Fruit fly (Drosophila melanogaster) whole organism, embryonic: ENCODE results near the gene CG15927.
A peak's percentile ranks its signal among the peaks of the same experiment; 100 is the strongest.

Experiments used
- Aef1 ChIP-seq: fragments of 200-800 bp; sonication (Bioruptor generic); IDR thresholded peaks from 3 replicates; pipeline ENCODE4 v1.3.6; 2022; ENCODE audit warnings: missing biosample characterization, missing genetic modification characterization
- Asciz ChIP-seq: fragments of 200-800 bp; sonication (Bioruptor generic); optimal IDR thresholded peaks from 2 replicates; lab custom pipeline; 2017; ENCODE audit warnings: missing biosample characterization, mild to moderate bottlenecking, missing genetic modification characterization, missing genetic modification reagents
- Blimp-1 ChIP-seq: fragments of 200-800 bp; sonication (Bioruptor generic); optimal IDR thresholded peaks from 3 replicates; lab custom pipeline; 2018; ENCODE audit warnings: missing biosample characterization, missing genetic modification characterization, mild to moderate bottlenecking, moderate library complexity, missing genetic modification reagents
- CG1024 ChIP-seq: fragments of 200-800 bp; sonication (Bioruptor generic); IDR thresholded peaks from 2 replicates; pipeline ENCODE4 v1.3.6; 2022; ENCODE audit warnings: missing biosample characterization, missing genetic modification characterization
- CG11504 ChIP-seq: fragments of 200-800 bp; sonication (Bioruptor generic); optimal IDR thresholded peaks from 3 replicates; lab custom pipeline; 2019; ENCODE audit warnings: missing biosample characterization, mild to moderate bottlenecking, missing genetic modification characterization, moderate library complexity
- CG12219 ChIP-seq: fragments of 200-800 bp; sonication (Bioruptor generic); optimal IDR thresholded peaks from 3 replicates; lab custom pipeline; 2018; ENCODE audit warnings: missing biosample characterization, mild to moderate bottlenecking, missing genetic modification characterization
- CG12769 ChIP-seq: fragments of 200-800 bp; sonication (Bioruptor generic); optimal IDR thresholded peaks from 2 replicates; lab custom pipeline; 2019; ENCODE audit warnings: missing biosample characterization, mild to moderate bottlenecking, missing genetic modification characterization, moderate library complexity
- CG1602 ChIP-seq: fragments of 200-800 bp; sonication (Bioruptor generic); optimal IDR thresholded peaks from 3 replicates; lab custom pipeline; 2016; ENCODE audit warnings: missing biosample characterization, missing genetic modification characterization
- CG1603 ChIP-seq: fragments of 200-800 bp; sonication (Bioruptor generic); optimal IDR thresholded peaks from 2 replicates; lab custom pipeline; 2019; ENCODE audit warnings: missing biosample characterization, mild to moderate bottlenecking, missing genetic modification characterization, moderate library complexity
- CG17385 ChIP-seq: fragments of 200-800 bp; sonication (Bioruptor generic); optimal IDR thresholded peaks from 3 replicates; lab custom pipeline; 2018; ENCODE audit warnings: missing biosample characterization, mild to moderate bottlenecking, missing genetic modification characterization
- CG18262 ChIP-seq: fragments of 200-800 bp; optimal IDR thresholded peaks from 3 replicates; lab custom pipeline; 2019; ENCODE audit warnings: missing biosample characterization, mild to moderate bottlenecking, missing genetic modification characterization, moderate library complexity
- CG18476 ChIP-seq: fragments of 200-800 bp; sonication (Bioruptor generic); optimal IDR thresholded peaks from 2 replicates; lab custom pipeline; 2016; ENCODE audit warnings: missing biosample characterization, mild to moderate bottlenecking, missing genetic modification characterization
- CG2129 ChIP-seq: fragments of 200-800 bp; sonication (Bioruptor generic); IDR thresholded peaks from 2 replicates; pipeline ENCODE4 v1.3.6; 2022; ENCODE audit warnings: missing biosample characterization, missing genetic modification characterization; ENCODE audit not compliant: partially characterized antibody
- CG3726 ChIP-seq: fragments of 200-800 bp; sonication (Bioruptor generic); IDR thresholded peaks from 3 replicates; pipeline ENCODE4, ENCODE4 v1.3.6; 2022; ENCODE audit warnings: missing biosample characterization, missing genetic modification characterization
- CG42726 ChIP-seq: fragments of 200-800 bp; sonication (Bioruptor generic); IDR thresholded peaks from 2 replicates; pipeline ENCODE4 v1.3.6; 2022; ENCODE audit warnings: missing biosample characterization, missing genetic modification characterization; ENCODE audit not compliant: partially characterized antibody
- CG6175 ChIP-seq: fragments of 200-800 bp; sonication (Bioruptor generic); IDR thresholded peaks from 3 replicates; pipeline ENCODE4 v1.3.6; 2022; ENCODE audit warnings: missing biosample characterization, missing genetic modification characterization
- CG6254 ChIP-seq: fragments of 200-800 bp; sonication (Bioruptor generic); optimal IDR thresholded peaks from 3 replicates; lab custom pipeline; 2017; ENCODE audit warnings: mild to moderate bottlenecking, missing biosample characterization, missing genetic modification reagents, missing genetic modification characterization
- CG7556 ChIP-seq: fragments of 200-800 bp; sonication (Bioruptor generic); optimal IDR thresholded peaks from 2 replicates; lab custom pipeline; 2017; ENCODE audit warnings: missing biosample characterization, mild to moderate bottlenecking, missing genetic modification characterization
- CG7839 ChIP-seq: fragments of 200-800 bp; sonication (Bioruptor generic); optimal IDR thresholded peaks from 3 replicates; lab custom pipeline; 2018; ENCODE audit warnings: missing biosample characterization, mild to moderate bottlenecking, missing genetic modification characterization, moderate library complexity
- CG8359 ChIP-seq: fragments of 200-800 bp; sonication (Bioruptor generic); optimal IDR thresholded peaks from 2 replicates; lab custom pipeline; 2017; ENCODE audit warnings: missing biosample characterization, mild to moderate bottlenecking, missing genetic modification characterization, borderline replicate concordance
- CG8924 ChIP-seq: fragments of 200-800 bp; optimal IDR thresholded peaks from 3 replicates; lab custom pipeline; 2019; ENCODE audit warnings: missing biosample characterization, mild to moderate bottlenecking, missing genetic modification characterization, moderate library complexity
- CG9437 ChIP-seq: fragments of 200-800 bp; sonication (Bioruptor generic); optimal IDR thresholded peaks from 2 replicates; lab custom pipeline; 2018; ENCODE audit warnings: missing biosample characterization, mild to moderate bottlenecking, missing genetic modification characterization
- CG9932 ChIP-seq: fragments of 200-800 bp; sonication (Bioruptor generic); IDR thresholded peaks from 2 replicates; pipeline ENCODE4 v1.3.6; 2022; ENCODE audit warnings: missing biosample characterization, missing genetic modification characterization
- Deaf1 ChIP-seq: fragments of 200-800 bp; optimal IDR thresholded peaks from 3 replicates; lab custom pipeline; 2019; ENCODE audit warnings: missing biosample characterization, mild to moderate bottlenecking, missing genetic modification characterization, moderate library complexity
- Dip3 ChIP-seq: fragments of 200-800 bp; sonication (Bioruptor generic); optimal IDR thresholded peaks from 3 replicates; lab custom pipeline; 2016; ENCODE audit warnings: missing biosample characterization, missing genetic modification characterization
- E2f2 ChIP-seq: fragments of 200-800 bp; sonication (Bioruptor generic); IDR thresholded peaks from 2 replicates; pipeline ENCODE4 v1.3.6; 2022; ENCODE audit warnings: missing biosample characterization, missing genetic modification characterization
- Hr51 ChIP-seq, 2 experiments: fragments of 200-800 bp; sonication (Bioruptor generic); optimal IDR thresholded peaks; 2 replicates in 1 of 2; 3 replicates in 1 of 2; lab custom pipeline; 2016 to 2018; ENCODE audit warnings: missing biosample characterization in 2 of 2, missing genetic modification characterization in 2 of 2, mild to moderate bottlenecking in 1 of 2, moderate library complexity in 1 of 2
- Hsf ChIP-seq: fragments of 200-800 bp; sonication (Bioruptor generic); optimal IDR thresholded peaks from 3 replicates; lab custom pipeline; 2016; ENCODE audit warnings: missing biosample characterization, missing genetic modification characterization
- Sox102F ChIP-seq: fragments of 200-800 bp; sonication (Bioruptor generic); optimal IDR thresholded peaks from 2 replicates; lab custom pipeline; 2018; ENCODE audit warnings: missing biosample characterization, mild to moderate bottlenecking, missing genetic modification characterization, moderate library complexity
- Vsx1 ChIP-seq: fragments of 200-800 bp; sonication (Bioruptor generic); optimal IDR thresholded peaks from 2 replicates; lab custom pipeline; 2017; ENCODE audit warnings: missing biosample characterization, mild to moderate bottlenecking, missing genetic modification characterization, missing genetic modification reagents
- Xbp1 ChIP-seq: fragments of 200-800 bp; sonication (Bioruptor generic); optimal IDR thresholded peaks from 3 replicates; lab custom pipeline; 2016; ENCODE audit warnings: missing biosample characterization, mild to moderate bottlenecking, missing genetic modification characterization
- ato ChIP-seq: fragments of 200-800 bp; sonication (Bioruptor generic); IDR thresholded peaks from 2 replicates; pipeline ENCODE4 v1.3.6; 2022; ENCODE audit warnings: missing biosample characterization, missing genetic modification characterization; ENCODE audit not compliant: partially characterized antibody
- dmrt99B ChIP-seq: fragments of 200-800 bp; sonication (Bioruptor generic); optimal IDR thresholded peaks from 2 replicates; lab custom pipeline; 2018; ENCODE audit warnings: missing biosample characterization, mild to moderate bottlenecking, missing genetic modification characterization, moderate library complexity
- ham ChIP-seq: fragments of 200-800 bp; sonication (Bioruptor generic); IDR thresholded peaks from 2 replicates; pipeline ENCODE4 v1.3.6; 2022; ENCODE audit warnings: missing biosample characterization, missing genetic modification characterization
- ind ChIP-seq: fragments of 200-800 bp; sonication (Bioruptor generic); optimal IDR thresholded peaks from 3 replicates; lab custom pipeline; 2016; ENCODE audit warnings: missing biosample characterization, missing genetic modification characterization
- lilli ChIP-seq: fragments of 200-800 bp; sonication (Bioruptor generic); optimal IDR thresholded peaks from 3 replicates; lab custom pipeline; 2016; ENCODE audit warnings: missing biosample characterization, missing genetic modification characterization
- lov ChIP-seq, 2 experiments: fragments of 200-800 bp in 1 of 2; fragments of >200 bp in 1 of 2; sonication (Bioruptor generic) in 1 of 2; IDR thresholded peaks in 1 of 2; optimal IDR thresholded peaks in 1 of 2; 2 replicates in 1 of 2; 3 replicates in 1 of 2; pipeline versions ENCODE4 v1.3.6 to Lab custom; 2017 to 2022; ENCODE audit warnings: missing biosample characterization in 1 of 2, missing genetic modification characterization in 1 of 2
- nerfin-1 ChIP-seq: fragments of 200-800 bp; sonication (Bioruptor generic); optimal IDR thresholded peaks from 3 replicates; lab custom pipeline; 2019; ENCODE audit warnings: missing biosample characterization, mild to moderate bottlenecking, missing genetic modification characterization, moderate library complexity
- nerfin-2 ChIP-seq: fragments of 200-800 bp; sonication (Bioruptor generic); IDR thresholded peaks from 2 replicates; pipeline ENCODE4 v1.3.6; 2022; ENCODE audit warnings: missing biosample characterization, missing genetic modification characterization; ENCODE audit not compliant: partially characterized antibody
- nmo ChIP-seq: fragments of 200-800 bp; sonication (Bioruptor generic); optimal IDR thresholded peaks from 2 replicates; lab custom pipeline; 2018; ENCODE audit warnings: missing biosample characterization, mild to moderate bottlenecking, missing genetic modification characterization, moderate library complexity
- otp ChIP-seq: fragments of 200-800 bp; sonication (Bioruptor generic); IDR thresholded peaks from 3 replicates; pipeline ENCODE4, ENCODE4 v1.3.6; 2022; ENCODE audit warnings: missing biosample characterization, missing genetic modification characterization
- peb ChIP-seq: fragments of 200-800 bp; sonication (Bioruptor generic); IDR thresholded peaks from 2 replicates; pipeline ENCODE4 v1.3.6; 2022; ENCODE audit warnings: missing biosample characterization, missing genetic modification characterization
- sd ChIP-seq: fragments of 200-800 bp; sonication (Bioruptor generic); optimal IDR thresholded peaks from 3 replicates; lab custom pipeline; 2018; ENCODE audit warnings: missing biosample characterization, mild to moderate bottlenecking, missing genetic modification characterization, moderate library complexity
- sens-2 ChIP-seq: fragments of 200-800 bp; sonication (Bioruptor generic); IDR thresholded peaks from 2 replicates; pipeline ENCODE4 v1.3.6; 2022; ENCODE audit warnings: missing biosample characterization, missing genetic modification characterization
- tin ChIP-seq: fragments of 200-800 bp; sonication (Bioruptor generic); optimal IDR thresholded peaks from 3 replicates; lab custom pipeline; 2016; ENCODE audit warnings: missing biosample characterization, missing genetic modification characterization
- unpg ChIP-seq: fragments of 200-800 bp; sonication (Bioruptor generic); optimal IDR thresholded peaks from 3 replicates; lab custom pipeline; 2018; ENCODE audit warnings: missing biosample characterization, mild to moderate bottlenecking, missing genetic modification characterization, moderate library complexity
- wor ChIP-seq: fragments of 200-800 bp; sonication (Bioruptor generic); IDR thresholded peaks from 2 replicates; pipeline ENCODE4 v1.3.6; 2022; ENCODE audit warnings: missing biosample characterization, missing genetic modification characterization
- zen ChIP-seq: fragments of 200-800 bp; sonication (Bioruptor generic); optimal IDR thresholded peaks from 3 replicates; lab custom pipeline; 2018; ENCODE audit warnings: missing biosample characterization, mild to moderate bottlenecking, missing genetic modification characterization, moderate library complexity

Gene CG15927

dm6 chrX:12454358-12454757 is at the start of gene CG15927 (continued):
- TF ChIP-seq CG9932 (GFP tag; lab: Robert Waterston, UW) (0 out of 2 replicates have a peak, but pooled peaks have one; percentile 28), dmrt99B (peak; percentile 80), CG8924 (peak; percentile 38), Blimp-1 (GFP tag; lab: Kevin White, UChicago) (peak; percentile 73), sens-2 (GFP tag; lab: Robert Waterston, UW) (peak; percentile 60; the same call in 1 of the 2 replicates), Hsf (GFP tag; lab: Kevin White, UChicago) (peak; percentile 47), ind (GFP tag; lab: Kevin White, UChicago) (peak; percentile 54), Vsx1 (GFP tag; lab: Kevin White, UChicago) (peak; percentile 12), Sox102F (GFP tag; lab: Kevin White, UChicago) (peak; percentile 83), CG3726 (GFP tag; lab: Robert Waterston, UW) (no peak), CG6254 (GFP tag; lab: Kevin White, UChicago) (peak; percentile 64), Dip3 (peak; percentile 8), Aef1 (GFP tag; lab: Robert Waterston, UW) (peak; percentile 74), CG1603 (peak; percentile 45), wor (GFP tag; lab: Robert Waterston, UW) (peak; percentile 62), lov (optimal IDR thresholded peaks at IDR 0.05; lab: Kevin White, UChicago) (no peak), lov (GFP tag; IDR thresholded peaks at IDR 0.05; lab: Robert Waterston, UW) (0 out of 3 replicates have a peak, but pooled peaks have one; percentile 17), nmo (GFP tag; lab: Kevin White, UChicago) (peak; percentile 82), E2f2 (peak; percentile 43; the same call in 1 of the 2 replicates), zen (peak; percentile 37), CG18476 (peak; percentile 33), peb (GFP tag; lab: Robert Waterston, UW) (no peak), Asciz (peak; percentile 54), CG11504 (tag; lab: Kevin White, UChicago) (peak; percentile 67), CG12769 (tag; lab: Kevin White, UChicago) (peak; percentile 28), CG2129 (GFP tag; lab: Robert Waterston, UW) (no peak), nerfin-2 (GFP tag; lab: Robert Waterston, UW) (no peak), ato (GFP tag; lab: Robert Waterston, UW) (no peak), tin (GFP tag; lab: Kevin White, UChicago) (peak; percentile 43), ham (no peak), CG7556 (GFP tag; lab: Kevin White, UChicago) (peak; percentile 35), CG7839 (tag; lab: Kevin White, UChicago) (peak; percentile 67), Xbp1 (GFP tag; lab: Kevin White, UChicago) (peak; percentile 47), CG18262 (tag; lab: Kevin White, UChicago) (no peak), Deaf1 (peak; percentile 25), CG12219 (GFP tag; lab: Kevin White, UChicago) (peak; percentile 38), unpg (GFP tag; lab: Kevin White, UChicago) (peak; percentile 68), sd (tag; lab: Kevin White, UChicago) (peak; percentile 18), CG9437 (GFP tag; lab: Kevin White, UChicago) (no peak), lilli (peak; percentile 66), CG1602 (GFP tag; lab: Kevin White, UChicago) (peak; percentile 25), CG1024 (GFP tag; lab: Robert Waterston, UW) (0 out of 2 replicates have a peak, but pooled peaks have one; percentile 21), CG17385 (peak; percentile 50), otp (0 out of 3 replicates have a peak, but pooled peaks have one; percentile 33), nerfin-1 (tag; lab: Kevin White, UChicago) (peak; percentile 17), CG8359 (GFP tag; lab: Kevin White, UChicago) (peak; percentile 46), CG42726 (GFP tag; lab: Robert Waterston, UW) (no peak), CG6175 (GFP tag; lab: Robert Waterston, UW) (no peak), Hr51 (GFP tag; optimal IDR thresholded peaks at IDR 0.05; lab: Kevin White, UChicago) (peak in 1 of 2 experiments; percentile 55)
